Worm (Caenorhabditis elegans) whole organism, midembryonic: ENCODE data around the gene hacd-1.

Source experiments
- klf-2 ChIP-seq: fragments of 200-800 bp; sonication (Bioruptor generic); conservative IDR thresholded peaks from 2 replicates; pipeline ENCODE4 v1.3.6; 2022; ENCODE audit warnings: missing genetic modification reagents, missing genetic modification characterization, missing compliant biosample characterization
- med-1 ChIP-seq: sonication (generic microtip); optimal IDR thresholded peaks from 2 replicates; lab custom pipeline; 2017; ENCODE audit warnings: missing genetic modification characterization, mild to moderate bottlenecking, missing compliant biosample characterization, antibody characterized with exemption, missing genetic modification reagents; ENCODE audit not compliant: insufficient read depth

ce11 chrV:1467444-1467843, 7.3 kb downstream of the hacd-1 start, which contains the start of gene gid-8:
- TF ChIP-seq klf-2 (no peak), med-1 (GFP tag; lab: Kevin White, UChicago) (no peak)
